Worm (Caenorhabditis elegans): ENCODE results near the gene ZC196.9.

The ZC196.9 gene

DNA sequence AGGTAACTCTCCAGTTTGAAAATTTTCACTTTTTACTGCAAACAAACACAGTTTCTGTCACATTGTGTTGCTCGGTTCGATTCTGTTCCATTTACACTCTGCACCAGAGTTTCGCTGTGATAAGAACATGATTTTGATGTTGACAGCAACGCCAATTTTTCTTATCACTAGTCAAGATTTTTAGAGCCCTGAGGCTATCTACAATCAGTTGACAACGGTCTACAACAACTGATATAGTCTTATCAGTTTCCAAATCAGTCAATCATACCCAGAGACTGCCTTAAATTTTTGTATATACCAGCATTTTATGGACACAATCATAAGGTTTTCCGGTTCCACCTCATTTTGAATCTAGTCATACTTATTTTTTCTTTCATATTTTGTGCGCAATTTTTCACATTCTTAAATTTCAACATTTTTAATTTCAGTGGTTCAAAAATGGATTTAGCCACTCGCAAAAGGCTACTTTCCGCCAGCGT lies 41.5 kb upstream of the ZC196.9 start, which contains the start of gene B0507.3:
Gene B0507.3 (plus strand): TSS at position 429 of the 479 bp plus-strand sequence.
- TF ChIP-seq lin-14 (GFP tag; optimal IDR thresholded peaks at IDR 0.05) = peak; percentile 40
- no peak for TF ChIP-seq blmp-1 (tag; optimal IDR thresholded peaks at IDR 0.05)
- no peak for TF ChIP-seq unc-98 (GFP tag; IDR thresholded peaks at IDR 0.05)
- peak; percentile 100 for TF ChIP-seq elt-2 (tag; optimal IDR thresholded peaks at IDR 0.05)
- no peak for TF ChIP-seq ceh-8 (GFP tag; optimal IDR thresholded peaks at IDR 0.05)
- TF ChIP-seq unc-62 (GFP tag; optimal IDR thresholded peaks at IDR 0.05) = no peak
- no peak for TF ChIP-seq Y116A8C.19 (tag; optimal IDR thresholded peaks at IDR 0.05; ENCODE audit: borderline replicate concordance)
- no peak for TF ChIP-seq swsn-7 (tag; optimal IDR thresholded peaks at IDR 0.05)
- no peak for TF ChIP-seq efl-1 (optimal IDR thresholded peaks at IDR 0.05)
- no peak for TF ChIP-seq efl-1 (GFP tag; optimal IDR thresholded peaks at IDR 0.05 in 1 of 2)
- peak; percentile 13 for TF ChIP-seq pax-3 (tag; optimal IDR thresholded peaks at IDR 0.05)
- TF ChIP-seq nhr-90 (tag; optimal IDR thresholded peaks at IDR 0.05; ENCODE audit: poor library complexity) = peak; percentile 34
- no peak for TF ChIP-seq nhr-237 (tag; optimal IDR thresholded peaks at IDR 0.05)
- TF ChIP-seq lin-15B (tag; optimal IDR thresholded peaks at IDR 0.05) = no peak
- TF ChIP-seq lsy-2 (tag; optimal IDR thresholded peaks at IDR 0.05) = peak in 1 of 2 experiments; percentile 21
- TF ChIP-seq nhr-20 (tag; optimal IDR thresholded peaks at IDR 0.05) = peak; percentile 15
- TF ChIP-seq irx-1 (tag; optimal IDR thresholded peaks at IDR 0.05) = no peak
- TF ChIP-seq nhr-12 (tag; optimal IDR thresholded peaks at IDR 0.05) = no peak
- no peak for TF ChIP-seq zag-1 (tag; optimal IDR thresholded peaks at IDR 0.05)
- peak; percentile 76 for TF ChIP-seq jun-1 (tag; optimal IDR thresholded peaks at IDR 0.05)
- peak in 1 of 2 experiments; percentile 68 for TF ChIP-seq lin-35 (GFP tag; optimal IDR thresholded peaks at IDR 0.05)
- peak; percentile 86 for TF ChIP-seq tlp-1 (tag; optimal IDR thresholded peaks at IDR 0.05)
- TF ChIP-seq pqm-1 (tag; optimal IDR thresholded peaks at IDR 0.05) = peak; percentile 96
- no peak for TF ChIP-seq ces-1 (GFP tag; optimal IDR thresholded peaks at IDR 0.05)
- no peak for TF ChIP-seq mep-1 (tag; optimal IDR thresholded peaks at IDR 0.05)
- peak; percentile 29 for TF ChIP-seq nhr-71 (tag; optimal IDR thresholded peaks at IDR 0.05)
- no peak for TF ChIP-seq ztf-4 (tag; optimal IDR thresholded peaks at IDR 0.05)
- no peak for TF ChIP-seq efl-3 (GFP tag; optimal IDR thresholded peaks at IDR 0.05)
- peak in 1 of 2 experiments; percentile 20 for TF ChIP-seq mdl-1 (tag; optimal IDR thresholded peaks at IDR 0.05)
- no peak for TF ChIP-seq zip-4 (GFP tag; optimal IDR thresholded peaks at IDR 0.05)
- no peak for TF ChIP-seq dsc-1 (tag; optimal IDR thresholded peaks at IDR 0.05)
- TF ChIP-seq C16A3.4 (tag; optimal IDR thresholded peaks at IDR 0.05) = no peak

DNA sequence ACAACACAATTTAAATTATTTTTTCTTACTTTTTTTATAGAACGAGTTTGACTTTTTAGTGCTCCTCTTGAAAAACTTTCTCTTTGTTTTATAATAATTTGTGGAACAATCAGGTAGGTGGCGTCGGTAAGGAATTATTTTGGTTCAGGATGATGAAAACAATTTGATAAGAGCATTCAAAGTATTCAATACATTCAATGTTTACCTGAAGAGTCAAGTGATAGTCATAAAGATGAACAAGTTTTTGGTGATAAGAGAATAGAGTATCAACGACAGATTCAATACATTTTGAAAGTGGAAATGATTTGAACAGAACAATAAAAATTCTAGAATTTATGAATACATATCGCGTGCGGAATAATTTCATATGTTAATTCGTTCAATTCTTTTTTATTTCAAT lies 40.5 kb upstream of the ZC196.9 start:
- no peak for TF ChIP-seq vab-15 (tag; optimal IDR thresholded peaks at IDR 0.05)
- TF ChIP-seq nhr-11 (tag; optimal IDR thresholded peaks at IDR 0.05) = no peak
- TF ChIP-seq ceh-63 (GFP tag; optimal IDR thresholded peaks at IDR 0.05) = no peak
- TF ChIP-seq elt-2 (tag; optimal IDR thresholded peaks at IDR 0.05) = peak; percentile 91
- TF ChIP-seq ets-5 (GFP tag; IDR thresholded peaks at IDR 0.05) = no peak
- TF ChIP-seq sptf-1 (tag; optimal IDR thresholded peaks at IDR 0.05) = no peak

DNA sequence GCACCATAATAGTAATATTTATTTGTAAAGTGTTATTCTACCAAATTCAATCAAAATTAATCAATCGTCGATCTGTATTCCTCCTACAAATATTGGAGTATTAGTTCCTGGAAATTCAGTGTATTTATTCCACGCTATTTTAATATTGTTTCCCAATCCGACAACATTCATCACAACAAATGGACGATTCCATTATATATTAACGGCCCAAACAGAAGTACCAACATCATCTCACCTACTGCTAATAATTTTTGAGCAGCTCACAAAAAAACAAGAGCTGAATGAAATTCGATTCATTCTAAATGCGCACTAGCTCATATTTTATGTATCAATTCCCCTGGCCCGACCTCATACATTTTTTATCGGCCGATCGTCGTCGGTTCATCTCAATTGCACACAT lies 40.1 kb upstream of the ZC196.9 start:
- TF ChIP-seq efl-1 (optimal IDR thresholded peaks at IDR 0.05) (no peak), efl-1 (GFP tag; optimal IDR thresholded peaks at IDR 0.05 in 1 of 2) (peak in 1 of 2 experiments; percentile 7), unc-86 (tag; optimal IDR thresholded peaks at IDR 0.05) (peak; percentile 49), elt-2 (tag; optimal IDR thresholded peaks at IDR 0.05) (no peak)

- TF ChIP-seq lin-13 (GFP tag; optimal IDR thresholded peaks at IDR 0.05) (no peak), fos-1 (tag; optimal IDR thresholded peaks at IDR 0.05) (no peak), nhr-28 (tag; optimal IDR thresholded peaks at IDR 0.05) (no peak), mab-9 (GFP tag; IDR thresholded peaks at IDR 0.05) (no peak)
Measured at ce11 chrV:8765938-8766337, 39.0 kb upstream of the ZC196.9 start, which contains the start of gene B0507.9. Gene B0507.9 (minus strand): TSS chrV:8766038.

Measured in whole organism, L1 larva.